Fruit fly (Drosophila melanogaster) whole organism, adult: ENCODE results near the gene RpS3.

Experiments
- CG11617 ChIP-seq: fragments of 200-800 bp; sonication (Bioruptor generic); optimal IDR thresholded peaks from 2 replicates; lab custom pipeline; 2017; ENCODE audit warnings: mild to moderate bottlenecking, missing biosample characterization, missing genetic modification reagents, missing genetic modification characterization
- CG14711 ChIP-seq: fragments of 200-800 bp; sonication (Bioruptor generic); optimal IDR thresholded peaks from 2 replicates; lab custom pipeline; 2018; ENCODE audit warnings: missing biosample characterization, mild to moderate bottlenecking, missing genetic modification characterization, moderate library complexity
- CG5204 ChIP-seq: fragments of 200-800 bp; sonication (Bioruptor generic); optimal IDR thresholded peaks from 2 replicates; lab custom pipeline; 2016; ENCODE audit warnings: missing biosample characterization, missing genetic modification characterization
- CG7045 ChIP-seq: fragments of 200-800 bp; sonication (Bioruptor generic); optimal IDR thresholded peaks from 2 replicates; lab custom pipeline; 2017; ENCODE audit warnings: missing biosample characterization, mild to moderate bottlenecking, missing genetic modification characterization
- CG7101 ChIP-seq: fragments of 200-800 bp; sonication (Bioruptor generic); optimal IDR thresholded peaks from 2 replicates; lab custom pipeline; 2018; ENCODE audit warnings: missing biosample characterization, mild to moderate bottlenecking, missing genetic modification characterization, moderate library complexity
- Clk ChIP-seq: fragments of 200-800 bp; sonication (Bioruptor generic); optimal IDR thresholded peaks from 2 replicates; lab custom pipeline; 2017; ENCODE audit warnings: missing biosample characterization, missing genetic modification characterization
- Hr96 ChIP-seq: fragments of 200-800 bp; sonication (Bioruptor generic); optimal IDR thresholded peaks from 2 replicates; lab custom pipeline; 2016; ENCODE audit warnings: missing biosample characterization, missing genetic modification characterization
- cnc ChIP-seq, 2 experiments: fragments of >200 bp; optimal IDR thresholded peaks; 2 replicates each; lab custom pipeline; 2017
- kay ChIP-seq: fragments of 200-800 bp; sonication (Bioruptor generic); peaks from one replicate; lab custom pipeline; 2016; ENCODE audit warnings: missing biosample characterization, missing genetic modification characterization, borderline replicate concordance
- pad ChIP-seq: fragments of 200-800 bp; sonication (Bioruptor generic); optimal IDR thresholded peaks from 3 replicates; lab custom pipeline; 2017; ENCODE audit warnings: missing biosample characterization, missing genetic modification characterization, mild to moderate bottlenecking, moderate library complexity, missing genetic modification reagents
- toe ChIP-seq: fragments of 200-800 bp; sonication (Bioruptor generic); optimal IDR thresholded peaks from 2 replicates; lab custom pipeline; 2016; ENCODE audit warnings: missing biosample characterization, missing genetic modification characterization

dm6 chr3R:23346007-23346681 lies 12.5 kb upstream of the RpS3 start, which contains the start of gene pnt:
- TF ChIP-seq CG7045 (GFP tag; lab: Kevin White, UChicago), result no peak
- no peak for TF ChIP-seq CG11617
- TF ChIP-seq kay (GFP tag; lab: Kevin White, UChicago), result no peak
- no peak for TF ChIP-seq cnc (optimal IDR thresholded peaks at IDR 0.05; lab: Kevin White, UChicago)
- TF ChIP-seq Hr96 (GFP tag; lab: Kevin White, UChicago), result no peak
- no peak for TF ChIP-seq CG5204 (GFP tag; lab: Kevin White, UChicago)
- TF ChIP-seq pad (GFP tag; lab: Kevin White, UChicago), result no peak
- TF ChIP-seq Clk, result no peak
- TF ChIP-seq CG7101, result no peak
- no peak for TF ChIP-seq CG14711 (tag; lab: Kevin White, UChicago)
- TF ChIP-seq toe, result no peak
